Fruit fly (Drosophila melanogaster) whole organism, prepupa: Measurements from ENCODE around the gene CG42487.

ENCODE experiments used
- Blimp-1 ChIP-seq: fragments of 200-800 bp; sonication (Bioruptor generic); optimal IDR thresholded peaks from 3 replicates; lab custom pipeline; 2017; ENCODE audit warnings: missing biosample characterization, missing genetic modification characterization, mild to moderate bottlenecking, moderate library complexity, missing genetic modification reagents
- CG10631 ChIP-seq: fragments of 200-800 bp; sonication (Bioruptor generic); optimal IDR thresholded peaks from 2 replicates; lab custom pipeline; 2016; ENCODE audit warnings: missing biosample characterization, missing genetic modification characterization
- CG11294 ChIP-seq: fragments of 200-800 bp; sonication (Bioruptor generic); IDR thresholded peaks from 2 replicates; pipeline ENCODE4 v1.3.6; 2022; ENCODE audit warnings: missing biosample characterization, missing genetic modification characterization
- CG11762 ChIP-seq: fragments of 200-800 bp; sonication (Bioruptor generic); optimal IDR thresholded peaks from 3 replicates; lab custom pipeline; 2016; ENCODE audit warnings: missing biosample characterization, missing genetic modification characterization; ENCODE audit not compliant: insufficient read depth
- CG15336 ChIP-seq: fragments of 200-800 bp; sonication (Bioruptor generic); IDR thresholded peaks from 2 replicates; pipeline ENCODE4 v1.3.6; 2022; ENCODE audit warnings: missing biosample characterization, missing genetic modification characterization
- CG16779 ChIP-seq: fragments of 200-800 bp; sonication (Bioruptor generic); optimal IDR thresholded peaks from 3 replicates; lab custom pipeline; 2017; ENCODE audit warnings: missing biosample characterization, mild to moderate bottlenecking, missing genetic modification characterization
- CG3032 ChIP-seq: fragments of 200-800 bp; optimal IDR thresholded peaks from 2 replicates; lab custom pipeline; 2019; ENCODE audit warnings: missing biosample characterization, mild to moderate bottlenecking, missing genetic modification characterization, moderate library complexity
- CG31627 ChIP-seq: fragments of 200-800 bp; sonication (Bioruptor generic); optimal IDR thresholded peaks from 3 replicates; lab custom pipeline; 2016; ENCODE audit warnings: missing biosample characterization, missing genetic modification characterization
- CG32006 ChIP-seq: fragments of 200-800 bp; sonication (Bioruptor generic); optimal IDR thresholded peaks from 3 replicates; lab custom pipeline; 2017; ENCODE audit warnings: missing biosample characterization, mild to moderate bottlenecking, missing genetic modification characterization
- CG34406 ChIP-seq: fragments of 200-800 bp; sonication (Bioruptor generic); optimal IDR thresholded peaks from 3 replicates; lab custom pipeline; 2016; ENCODE audit warnings: missing biosample characterization, missing genetic modification characterization
- CG4318 ChIP-seq: fragments of 200-800 bp; sonication (Bioruptor generic); optimal IDR thresholded peaks from 3 replicates; lab custom pipeline; 2017; ENCODE audit warnings: missing biosample characterization, mild to moderate bottlenecking, missing genetic modification characterization
- CG6163 ChIP-seq: fragments of 200-800 bp; sonication (Bioruptor generic); IDR thresholded peaks from 3 replicates; pipeline ENCODE4 v1.3.6; 2022; ENCODE audit warnings: missing biosample characterization, missing genetic modification characterization
- CG6276 ChIP-seq: fragments of 200-800 bp; sonication (Bioruptor generic); optimal IDR thresholded peaks from 2 replicates; lab custom pipeline; 2017; ENCODE audit warnings: missing biosample characterization, mild to moderate bottlenecking, missing genetic modification characterization
- CG6792 ChIP-seq: fragments of 200-800 bp; sonication (Bioruptor generic); optimal IDR thresholded peaks from 3 replicates; lab custom pipeline; 2016; ENCODE audit warnings: missing biosample characterization, missing genetic modification characterization
- CG6808 ChIP-seq: fragments of 200-800 bp; sonication (Bioruptor generic); optimal IDR thresholded peaks from 3 replicates; lab custom pipeline; 2017; ENCODE audit warnings: missing biosample characterization, missing genetic modification characterization, mild to moderate bottlenecking, moderate library complexity, missing genetic modification reagents
- CG6854 ChIP-seq: fragments of 200-800 bp; sonication (Bioruptor generic); optimal IDR thresholded peaks from 2 replicates; lab custom pipeline; 2017; ENCODE audit warnings: missing biosample characterization, mild to moderate bottlenecking, missing genetic modification characterization
- CG7368 ChIP-seq: fragments of 200-800 bp; sonication (Bioruptor generic); optimal IDR thresholded peaks from 3 replicates; lab custom pipeline; 2016; ENCODE audit warnings: missing biosample characterization, missing genetic modification characterization
- CG8319 ChIP-seq: fragments of 200-800 bp; sonication (Bioruptor generic); optimal IDR thresholded peaks from 3 replicates; lab custom pipeline; 2016; ENCODE audit warnings: missing biosample characterization, missing genetic modification characterization
- CG9139 ChIP-seq: fragments of 200-800 bp; sonication (Bioruptor generic); optimal IDR thresholded peaks from 3 replicates; lab custom pipeline; 2017; ENCODE audit warnings: missing biosample characterization, mild to moderate bottlenecking, missing genetic modification characterization
- Eip75B ChIP-seq: fragments of 200-800 bp; sonication (Bioruptor generic); optimal IDR thresholded peaks from 3 replicates; lab custom pipeline; 2016; ENCODE audit warnings: missing biosample characterization, missing genetic modification characterization
- Eip78C ChIP-seq: fragments of 200-800 bp; sonication (Bioruptor generic); peaks from one replicate; lab custom pipeline; 2016; ENCODE audit warnings: missing biosample characterization, missing genetic modification characterization
- Ets21C ChIP-seq: fragments of 200-800 bp; sonication (Bioruptor generic); optimal IDR thresholded peaks from 3 replicates; lab custom pipeline; 2016; ENCODE audit warnings: missing biosample characterization, missing genetic modification characterization
- Hr38 ChIP-seq: sonication (Bioruptor generic); optimal IDR thresholded peaks from 2 replicates; lab custom pipeline; 2016; ENCODE audit warnings: missing biosample characterization, missing genetic modification characterization
- Hr39 ChIP-seq: fragments of 200-800 bp; sonication (Bioruptor generic); optimal IDR thresholded peaks from 2 replicates; lab custom pipeline; 2016; ENCODE audit warnings: missing biosample characterization, missing genetic modification characterization
- Hr4 ChIP-seq: fragments of 200-800 bp; sonication (Bioruptor generic); optimal IDR thresholded peaks from 3 replicates; lab custom pipeline; 2016; ENCODE audit warnings: missing biosample characterization, missing genetic modification characterization
- Lpt ChIP-seq: fragments of 200-800 bp; sonication (Bioruptor generic); optimal IDR thresholded peaks from 3 replicates; lab custom pipeline; 2016; ENCODE audit warnings: missing biosample characterization, missing genetic modification characterization
- Met ChIP-seq: fragments of 200-800 bp; sonication (Bioruptor generic); optimal IDR thresholded peaks from 3 replicates; lab custom pipeline; 2016; ENCODE audit warnings: missing biosample characterization, missing genetic modification characterization
- OdsH ChIP-seq: fragments of 200-800 bp; sonication (Bioruptor generic); optimal IDR thresholded peaks from 3 replicates; lab custom pipeline; 2016; ENCODE audit warnings: missing biosample characterization, missing genetic modification characterization
- Smox ChIP-seq: fragments of 200-800 bp; sonication (Bioruptor generic); optimal IDR thresholded peaks from 3 replicates; lab custom pipeline; 2016; ENCODE audit warnings: missing biosample characterization, missing genetic modification characterization
- Sox102F ChIP-seq: fragments of 200-800 bp; sonication (Bioruptor generic); optimal IDR thresholded peaks from 2 replicates; lab custom pipeline; 2016; ENCODE audit warnings: missing biosample characterization, mild to moderate bottlenecking, missing genetic modification characterization
- Sox14 ChIP-seq: fragments of 200-800 bp; sonication (Bioruptor generic); optimal IDR thresholded peaks from 3 replicates; lab custom pipeline; 2016; ENCODE audit warnings: missing biosample characterization, missing genetic modification characterization
- Sox15 ChIP-seq: fragments of 200-800 bp; sonication (Bioruptor generic); optimal IDR thresholded peaks from 3 replicates; lab custom pipeline; 2016; ENCODE audit warnings: missing biosample characterization, missing genetic modification characterization
- achi ChIP-seq: fragments of 200-800 bp; sonication (Bioruptor generic); optimal IDR thresholded peaks from 3 replicates; lab custom pipeline; 2016; ENCODE audit warnings: missing biosample characterization, missing genetic modification characterization
- acj6 ChIP-seq: fragments of 200-800 bp; sonication (Bioruptor generic); optimal IDR thresholded peaks from 3 replicates; lab custom pipeline; 2016; ENCODE audit warnings: missing biosample characterization, missing genetic modification characterization
- cyc ChIP-seq: fragments of 200-800 bp; sonication (Bioruptor generic); optimal IDR thresholded peaks from 3 replicates; lab custom pipeline; 2016; ENCODE audit warnings: missing biosample characterization, missing genetic modification characterization
- dac ChIP-seq: fragments of 200-800 bp; sonication (Bioruptor generic); optimal IDR thresholded peaks from 2 replicates; lab custom pipeline; 2017; ENCODE audit warnings: missing biosample characterization, mild to moderate bottlenecking, missing genetic modification characterization
- dsx ChIP-seq: fragments of 200-800 bp; optimal IDR thresholded peaks from 3 replicates; lab custom pipeline; 2019; ENCODE audit warnings: missing biosample characterization, mild to moderate bottlenecking, missing genetic modification characterization, moderate library complexity; ENCODE audit not compliant: poor library complexity, severe bottlenecking
- eg ChIP-seq: fragments of 200-800 bp; sonication (Bioruptor generic); IDR thresholded peaks from 3 replicates; pipeline ENCODE4 v1.3.6; 2022; ENCODE audit warnings: missing biosample characterization, missing genetic modification characterization
- esn ChIP-seq: fragments of 200-800 bp; sonication (Bioruptor generic); optimal IDR thresholded peaks from 2 replicates; lab custom pipeline; 2016; ENCODE audit warnings: missing biosample characterization, mild to moderate bottlenecking, missing genetic modification characterization, moderate library complexity
- fd59A ChIP-seq: fragments of 200-800 bp; sonication (Bioruptor generic); optimal IDR thresholded peaks from 2 replicates; lab custom pipeline; 2017; ENCODE audit warnings: missing biosample characterization, mild to moderate bottlenecking, missing genetic modification characterization, missing genetic modification reagents
- fd85E ChIP-seq: fragments of 200-800 bp; sonication (Bioruptor generic); optimal IDR thresholded peaks from 3 replicates; lab custom pipeline; 2016; ENCODE audit warnings: missing biosample characterization, missing genetic modification characterization
- fkh ChIP-seq: fragments of 200-800 bp; sonication (Bioruptor generic); optimal IDR thresholded peaks from 3 replicates; lab custom pipeline; 2017; ENCODE audit warnings: missing biosample characterization, mild to moderate bottlenecking, missing genetic modification characterization, moderate library complexity
- net ChIP-seq: fragments of 200-800 bp; sonication (Bioruptor generic); optimal IDR thresholded peaks from 3 replicates; lab custom pipeline; 2016; ENCODE audit warnings: missing biosample characterization, missing genetic modification characterization
- salr ChIP-seq, 2 experiments: fragments of 200-800 bp; sonication (Bioruptor generic); optimal IDR thresholded peaks; 3 replicates each; lab custom pipeline; 2016 to 2018; ENCODE audit warnings: missing biosample characterization in 2 of 2, missing genetic modification characterization in 2 of 2, mild to moderate bottlenecking in 1 of 2
- spab ChIP-seq: fragments of 200-800 bp; sonication (Bioruptor generic); optimal IDR thresholded peaks from 2 replicates; lab custom pipeline; 2017; ENCODE audit warnings: missing biosample characterization, mild to moderate bottlenecking, missing genetic modification characterization, missing genetic modification reagents
- svp ChIP-seq: fragments of 200-800 bp; sonication (Bioruptor generic); peaks from one replicate; lab custom pipeline; 2016; ENCODE audit warnings: missing biosample characterization, missing genetic modification characterization
- topi ChIP-seq: fragments of 200-800 bp; sonication (Bioruptor generic); optimal IDR thresholded peaks from 3 replicates; lab custom pipeline; 2016; ENCODE audit warnings: missing biosample characterization, missing genetic modification characterization
- vri ChIP-seq: fragments of 200-800 bp; sonication (Bioruptor generic); optimal IDR thresholded peaks from 3 replicates; lab custom pipeline; 2016; ENCODE audit warnings: missing biosample characterization, mild to moderate bottlenecking, missing genetic modification characterization

The CG42487 gene

dm6 chr3R:27987772-27988171 is 28.7 kb upstream of the CG42487 start:
- TF ChIP-seq acj6 (GFP tag; lab: Kevin White, UChicago) = no peak
- no peak for TF ChIP-seq Sox14 (GFP tag; lab: Kevin White, UChicago)
- TF ChIP-seq Smox (GFP tag; lab: Kevin White, UChicago) = no peak
- no peak for TF ChIP-seq CG31627 (GFP tag; lab: Kevin White, UChicago)
- TF ChIP-seq CG6854 (GFP tag; lab: Kevin White, UChicago) = no peak
- no peak for TF ChIP-seq CG8319 (GFP tag; lab: Kevin White, UChicago)
- TF ChIP-seq Eip75B = no peak
- no peak for TF ChIP-seq CG3032 (tag; lab: Kevin White, UChicago)
- no peak for TF ChIP-seq dac (GFP tag; lab: Kevin White, UChicago)
- TF ChIP-seq cyc (GFP tag; lab: Kevin White, UChicago) = no peak
- no peak for TF ChIP-seq Blimp-1 (GFP tag; lab: Kevin White, UChicago)
- no peak for TF ChIP-seq fd85E
- TF ChIP-seq CG4318 (GFP tag; lab: Kevin White, UChicago) = no peak
- TF ChIP-seq, all 60 proteins: peak for 0

dm6 chr3R:27987329-27987728 is 28.3 kb upstream of the CG42487 start:
- peak; percentile 80 for TF ChIP-seq Eip78C
- no peak for TF ChIP-seq Blimp-1 (GFP tag; lab: Kevin White, UChicago)
- TF ChIP-seq CG32006 (GFP tag; lab: Kevin White, UChicago) = peak; percentile 84
- TF ChIP-seq CG15336 = peak; percentile 88
- TF ChIP-seq spab (GFP tag; lab: Kevin White, UChicago) = no peak
- TF ChIP-seq CG6792 (GFP tag; lab: Kevin White, UChicago) = peak; percentile 40
- TF ChIP-seq dac (GFP tag; lab: Kevin White, UChicago) = peak; percentile 43
- TF ChIP-seq Smox (GFP tag; lab: Kevin White, UChicago) = peak; percentile 30
- TF ChIP-seq fd59A (GFP tag; lab: Kevin White, UChicago) = no peak
- no peak for TF ChIP-seq Hr39
- no peak for TF ChIP-seq fd85E
- TF ChIP-seq dsx = no peak
- peak; percentile 31 for TF ChIP-seq fkh (GFP tag; lab: Kevin White, UChicago)
- TF ChIP-seq CG6854 (GFP tag; lab: Kevin White, UChicago) = no peak
- no peak for TF ChIP-seq CG6808 (GFP tag; lab: Kevin White, UChicago)
- peak; percentile 53 for TF ChIP-seq achi (GFP tag; lab: Kevin White, UChicago)
- TF ChIP-seq Ets21C (GFP tag; lab: Kevin White, UChicago) = no peak
- no peak for TF ChIP-seq Hr38 (GFP tag; lab: Kevin White, UChicago)
- TF ChIP-seq CG31627 (GFP tag; lab: Kevin White, UChicago) = no peak
- no peak for TF ChIP-seq CG8319 (GFP tag; lab: Kevin White, UChicago)
- TF ChIP-seq CG11762 (GFP tag; lab: Kevin White, UChicago) = peak; percentile 13
- TF ChIP-seq net (GFP tag; lab: Kevin White, UChicago) = peak; percentile 31
- peak; percentile 63 for TF ChIP-seq CG4318 (GFP tag; lab: Kevin White, UChicago)
- TF ChIP-seq cyc (GFP tag; lab: Kevin White, UChicago) = no peak
- TF ChIP-seq esn (GFP tag; lab: Kevin White, UChicago) = no peak
- peak; percentile 10 for TF ChIP-seq Sox14 (GFP tag; lab: Kevin White, UChicago)
- peak; percentile 9 for TF ChIP-seq Sox15 (GFP tag; lab: Kevin White, UChicago)
- TF ChIP-seq eg (GFP tag; lab: Robert Waterston, UW) = peak; percentile 75
- peak in 1 of 2 experiments; percentile 52 for TF ChIP-seq salr (GFP tag; optimal IDR thresholded peaks at IDR 0.05; lab: Kevin White, UChicago)
- TF ChIP-seq OdsH (GFP tag; lab: Kevin White, UChicago) = peak; percentile 60
- TF ChIP-seq CG6276 (GFP tag; lab: Kevin White, UChicago) = peak; percentile 42
- peak; percentile 51 for TF ChIP-seq CG10631 (GFP tag; lab: Kevin White, UChicago)
- peak; percentile 62; the same call in 1 of the 3 replicates for TF ChIP-seq CG6163
- no peak for TF ChIP-seq Met (GFP tag; lab: Kevin White, UChicago)
- TF ChIP-seq Lpt (GFP tag; lab: Kevin White, UChicago) = peak; percentile 24
- TF ChIP-seq Hr4 (GFP tag; lab: Kevin White, UChicago) = peak; percentile 61
- peak; percentile 32 for TF ChIP-seq topi (GFP tag; lab: Kevin White, UChicago)
- TF ChIP-seq CG34406 (GFP tag; lab: Kevin White, UChicago) = peak; percentile 7
- TF ChIP-seq vri (GFP tag; lab: Kevin White, UChicago) = no peak
- no peak for TF ChIP-seq CG7368 (GFP tag; lab: Kevin White, UChicago)
- peak; percentile 57; the same call in 1 of the 2 replicates for TF ChIP-seq CG11294 (GFP tag; lab: Robert Waterston, UW)
- no peak for TF ChIP-seq CG9139
- TF ChIP-seq svp (GFP tag; lab: Kevin White, UChicago) = peak; percentile 56
- no peak for TF ChIP-seq Sox102F (GFP tag; lab: Kevin White, UChicago)
- no peak for TF ChIP-seq CG16779
- peak; percentile 3 for TF ChIP-seq Eip75B
